Worm (Caenorhabditis elegans) whole organism, young adult: Measurements from ENCODE around the gene tbx-2.

ENCODE experiments used
- B0019.2 ChIP-seq: fragments of 200-800 bp; sonication (Bioruptor generic); conservative IDR thresholded peaks from 2 replicates; pipeline ENCODE4 v1.3.6; 2022; ENCODE audit warnings: missing genetic modification reagents, missing genetic modification characterization, missing compliant biosample characterization
- B0336.3 ChIP-seq: fragments of 200-800 bp; sonication (Bioruptor generic); IDR thresholded peaks from 2 replicates; pipeline ENCODE4 v1.3.6; 2022; ENCODE audit warnings: missing genetic modification characterization, missing compliant biosample characterization
- F10E7.11 ChIP-seq: sonication (generic microtip); optimal IDR thresholded peaks from 2 replicates; lab custom pipeline; 2017; ENCODE audit warnings: mild to moderate bottlenecking, missing genetic modification characterization, moderate library complexity, missing compliant biosample characterization
- F23B12.7 ChIP-seq: sonication (generic microtip); optimal IDR thresholded peaks from 2 replicates; lab custom pipeline; 2017; ENCODE audit warnings: missing genetic modification characterization, mild to moderate bottlenecking, missing compliant biosample characterization, antibody characterized with exemption, moderate library complexity; ENCODE audit not compliant: insufficient read depth
- F39B2.1 ChIP-seq: fragments of 200-800 bp; sonication (Bioruptor generic); IDR thresholded peaks from 2 replicates; pipeline ENCODE4 v1.3.6; 2022; ENCODE audit warnings: missing genetic modification reagents, missing genetic modification characterization, missing compliant biosample characterization
- K12H6.12 ChIP-seq: fragments of 200-800 bp; sonication (Bioruptor generic); optimal IDR thresholded peaks from 2 replicates; lab custom pipeline; 2018; ENCODE audit warnings: mild to moderate bottlenecking, missing genetic modification characterization, missing compliant biosample characterization
- Y56A3A.18 ChIP-seq: fragments of 200-800 bp; sonication (Bioruptor generic); IDR thresholded peaks from 2 replicates; pipeline ENCODE4 v1.3.6; 2022; ENCODE audit warnings: missing genetic modification reagents, missing genetic modification characterization, missing compliant biosample characterization
- Y67H2A.10 ChIP-seq: fragments of 200-800 bp; sonication (Bioruptor generic); conservative IDR thresholded peaks from 2 replicates; pipeline ENCODE4 v1.3.6; 2022; ENCODE audit warnings: missing genetic modification reagents, missing genetic modification characterization, missing compliant biosample characterization
- aptf-3 ChIP-seq: fragments of 200-800 bp; sonication (Bioruptor generic); IDR thresholded peaks from 2 replicates; pipeline ENCODE4 v1.3.6; 2022; ENCODE audit warnings: missing genetic modification characterization, missing compliant biosample characterization
- attf-3 ChIP-seq: fragments of 200-800 bp; sonication (Bioruptor generic); conservative IDR thresholded peaks from 2 replicates; pipeline ENCODE4 v1.3.6; 2022; ENCODE audit warnings: missing genetic modification reagents, missing genetic modification characterization, missing compliant biosample characterization
- attf-5 ChIP-seq: fragments of 200-800 bp; sonication (Bioruptor generic); optimal IDR thresholded peaks from 2 replicates; lab custom pipeline; 2018; ENCODE audit warnings: mild to moderate bottlenecking, missing genetic modification characterization, missing compliant biosample characterization
- bed-2 ChIP-seq: fragments of 200-800 bp; sonication (Bioruptor generic); IDR thresholded peaks from 2 replicates; pipeline ENCODE4 v1.3.6; 2022; ENCODE audit warnings: missing genetic modification reagents, missing genetic modification characterization, missing compliant biosample characterization
- ceh-100 ChIP-seq: fragments of 200-800 bp; sonication (Bioruptor generic); IDR thresholded peaks from 2 replicates; pipeline ENCODE4 v1.3.6; 2022; ENCODE audit warnings: missing genetic modification reagents, missing genetic modification characterization, missing compliant biosample characterization
- ceh-58 ChIP-seq: fragments of 200-800 bp; sonication (Bioruptor generic); IDR thresholded peaks from 2 replicates; pipeline ENCODE4 v1.3.6; 2022; ENCODE audit warnings: missing genetic modification characterization, missing compliant biosample characterization
- ceh-91 ChIP-seq: fragments of 200-800 bp; sonication (Bioruptor generic); IDR thresholded peaks from 2 replicates; pipeline ENCODE4 v1.3.6; 2022; ENCODE audit warnings: missing genetic modification reagents, missing genetic modification characterization, missing compliant biosample characterization
- ekl-4 ChIP-seq: fragments of 200-800 bp; sonication (Bioruptor generic); IDR thresholded peaks from 2 replicates; pipeline ENCODE4 v1.3.6; 2022; ENCODE audit warnings: missing genetic modification reagents, missing genetic modification characterization, missing compliant biosample characterization
- ets-4 ChIP-seq: fragments of 200-800 bp; sonication (Bioruptor generic); optimal IDR thresholded peaks from 2 replicates; lab custom pipeline; 2018; ENCODE audit warnings: mild to moderate bottlenecking, missing genetic modification characterization, missing compliant biosample characterization
- hlh-12 ChIP-seq: sonication (generic microtip); optimal IDR thresholded peaks from 2 replicates; lab custom pipeline; 2016; ENCODE audit warnings: missing genetic modification characterization, missing compliant biosample characterization
- hmg-1.2 ChIP-seq: fragments of 200-800 bp; sonication (Bioruptor generic); IDR thresholded peaks from 2 replicates; pipeline ENCODE4 v1.3.6; 2022; ENCODE audit warnings: missing genetic modification reagents, missing genetic modification characterization, missing compliant biosample characterization
- hrde-1 ChIP-seq: sonication (generic microtip); optimal IDR thresholded peaks from 2 replicates; lab custom pipeline; 2016; ENCODE audit warnings: missing genetic modification characterization, mild to moderate bottlenecking, missing compliant biosample characterization, moderate library complexity, missing genotype, missing genetic modification reagents, borderline replicate concordance
- let-526 ChIP-seq: fragments of 200-800 bp; sonication (Bioruptor generic); IDR thresholded peaks from 2 replicates; pipeline ENCODE4 v1.3.6; 2022; ENCODE audit warnings: missing genetic modification reagents, missing genetic modification characterization, missing compliant biosample characterization
- let-607 ChIP-seq, 2 experiments: fragments of 200-800 bp in 1 of 2; sonication (Bioruptor generic) in 1 of 2; sonication (generic microtip) in 1 of 2; optimal IDR thresholded peaks; 2 replicates each; lab custom pipeline; 2016 to 2018; ENCODE audit warnings: mild to moderate bottlenecking in 2 of 2, missing compliant biosample characterization in 2 of 2, missing genetic modification characterization in 2 of 2, moderate library complexity in 2 of 2, missing genotype in 1 of 2
- lin-26 ChIP-seq: fragments of 200-800 bp; sonication (Bioruptor generic); IDR thresholded peaks from 2 replicates; pipeline ENCODE4 v1.3.6; 2022; ENCODE audit warnings: missing genetic modification reagents, missing genetic modification characterization, missing compliant biosample characterization
- lin-35 ChIP-seq, 3 experiments: fragments of 150-350 bp in 2 of 3; sonication (generic microtip) in 1 of 3; optimal IDR thresholded peaks; 2 replicates each; lab custom pipeline; 2014 to 2018; ENCODE audit warnings: missing biosample characterization in 3 of 3, missing genetic modification characterization in 3 of 3, missing genetic modification reagents in 3 of 3
- lsl-1 ChIP-seq: fragments of 200-800 bp; sonication (Bioruptor generic); optimal IDR thresholded peaks from 2 replicates; lab custom pipeline; 2018; ENCODE audit warnings: mild to moderate bottlenecking, missing genetic modification characterization, moderate library complexity, missing compliant biosample characterization
- madf-3 ChIP-seq: fragments of 200-800 bp; sonication (Bioruptor generic); IDR thresholded peaks from 2 replicates; pipeline ENCODE4 v1.3.6; 2022; ENCODE audit warnings: missing genetic modification reagents, missing genetic modification characterization, missing compliant biosample characterization
- madf-6 ChIP-seq: fragments of 200-800 bp; sonication (Bioruptor generic); IDR thresholded peaks from 2 replicates; pipeline ENCODE4 v1.3.6; 2022; ENCODE audit warnings: missing genetic modification reagents, missing genetic modification characterization, missing compliant biosample characterization
- mcd-1 ChIP-seq: fragments of 200-800 bp; sonication (Bioruptor generic); IDR thresholded peaks from 2 replicates; pipeline ENCODE4 v1.3.6; 2022; ENCODE audit warnings: missing genetic modification reagents, missing genetic modification characterization, missing compliant biosample characterization
- nhr-179 ChIP-seq: sonication (generic microtip); optimal IDR thresholded peaks from 2 replicates; lab custom pipeline; 2016; ENCODE audit warnings: mild to moderate bottlenecking, missing genetic modification characterization, missing compliant biosample characterization
- nhr-90 ChIP-seq: sonication (generic microtip); optimal IDR thresholded peaks from 2 replicates; lab custom pipeline; 2016; ENCODE audit warnings: missing genotype, mild to moderate bottlenecking, missing genetic modification characterization, missing compliant biosample characterization
- pbrm-1 ChIP-seq: fragments of 200-800 bp; sonication (Bioruptor generic); IDR thresholded peaks from 2 replicates; pipeline ENCODE4 v1.3.6; 2022; ENCODE audit warnings: missing genetic modification reagents, missing genetic modification characterization, missing compliant biosample characterization
- rcor-1 ChIP-seq: fragments of 200-800 bp; sonication (Bioruptor generic); IDR thresholded peaks from 2 replicates; pipeline ENCODE4 v1.3.6; 2022; ENCODE audit warnings: missing genetic modification reagents, missing genetic modification characterization, missing compliant biosample characterization
- repo-1 ChIP-seq: sonication (generic microtip); optimal IDR thresholded peaks from 2 replicates; lab custom pipeline; 2017; ENCODE audit warnings: mild to moderate bottlenecking, missing genetic modification characterization, missing compliant biosample characterization
- sdz-38 ChIP-seq: sonication (generic microtip); optimal IDR thresholded peaks from 2 replicates; lab custom pipeline; 2016; ENCODE audit warnings: missing genotype, missing genetic modification characterization, missing compliant biosample characterization
- sea-2 ChIP-seq: fragments of 200-800 bp; sonication (Bioruptor generic); IDR thresholded peaks from 2 replicates; pipeline ENCODE4 v1.3.6; 2022; ENCODE audit warnings: missing genetic modification characterization, missing compliant biosample characterization
- snpc-1.3 ChIP-seq: sonication (generic microtip); optimal IDR thresholded peaks from 2 replicates; lab custom pipeline; 2017; ENCODE audit warnings: missing genetic modification characterization, mild to moderate bottlenecking, missing compliant biosample characterization, antibody characterized with exemption, moderate library complexity, missing genotype, missing genetic modification reagents; ENCODE audit not compliant: insufficient read depth
- snpc-3.4 ChIP-seq: sonication (generic microtip); optimal IDR thresholded peaks from 2 replicates; lab custom pipeline; 2017; ENCODE audit warnings: missing genetic modification characterization, mild to moderate bottlenecking, missing compliant biosample characterization, antibody characterized with exemption, moderate library complexity, missing genotype, missing genetic modification reagents
- tbx-9 ChIP-seq: sonication (generic microtip); optimal IDR thresholded peaks from 2 replicates; lab custom pipeline; 2016; ENCODE audit warnings: borderline replicate concordance, missing genetic modification characterization, inconsistent platforms, missing compliant biosample characterization
- unc-130 ChIP-seq: sonication (generic microtip); optimal IDR thresholded peaks from 2 replicates; lab custom pipeline; 2016; ENCODE audit warnings: missing genetic modification reagents, missing genetic modification characterization, missing compliant biosample characterization
- unc-62 ChIP-seq: fragments of 150-350 bp; optimal IDR thresholded peaks from 2 replicates; lab custom pipeline; 2014; ENCODE audit warnings: missing biosample characterization, missing genetic modification reagents, missing genetic modification characterization
- zfh-2 ChIP-seq: fragments of 200-800 bp; sonication (Bioruptor generic); conservative IDR thresholded peaks from 2 replicates; pipeline ENCODE4 v1.3.6; 2022; ENCODE audit warnings: missing genetic modification reagents, missing genetic modification characterization, missing compliant biosample characterization
- ztf-18 ChIP-seq: sonication (generic microtip); optimal IDR thresholded peaks from 2 replicates; lab custom pipeline; 2016; ENCODE audit warnings: missing genotype, mild to moderate bottlenecking, missing genetic modification characterization, missing compliant biosample characterization
- ztf-3 ChIP-seq: fragments of 200-800 bp; sonication (Bioruptor generic); optimal IDR thresholded peaks from 2 replicates; lab custom pipeline; 2018; ENCODE audit warnings: mild to moderate bottlenecking, missing genetic modification characterization, missing compliant biosample characterization

Gene tbx-2

DNA sequence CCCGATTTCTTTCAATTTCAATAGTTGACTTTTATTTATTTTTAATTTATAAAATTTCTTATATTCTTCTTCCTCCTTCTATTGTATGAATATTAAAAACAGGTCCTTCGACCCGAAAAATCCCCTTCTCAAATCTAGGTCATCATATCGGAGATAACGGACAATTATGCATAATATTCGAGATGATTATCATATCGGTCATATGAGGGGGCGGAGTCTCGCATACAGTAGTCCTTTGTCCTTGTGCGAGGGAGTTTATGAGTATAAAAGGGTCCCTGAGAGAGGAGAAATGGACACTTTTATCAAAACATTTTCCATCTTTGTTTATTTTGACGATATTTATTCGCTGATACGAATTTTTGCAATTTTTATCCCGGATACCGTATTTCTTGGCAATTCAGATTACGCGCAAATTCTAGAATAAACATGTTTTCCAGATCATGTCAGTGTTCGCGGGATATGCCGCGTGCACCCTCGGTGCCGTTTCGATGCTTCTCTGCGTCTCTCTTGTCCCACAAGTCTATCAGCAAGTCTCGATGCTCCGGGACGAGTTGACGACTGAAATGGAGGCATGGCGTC lies 29.1 kb downstream of the tbx-2 start, which contains the start of gene dpy-17:
TSS of gene dpy-17 (plus strand) at position 438 of the 579 bp plus-strand sequence.
- TF ChIP-seq sdz-38 (tag; lab: Kevin White, UChicago) (no peak), B0336.3 (GFP tag; lab: Robert Waterston, UW) (no peak), zfh-2 (GFP tag; lab: Robert Waterston, UW) (no peak), repo-1 (tag; lab: Kevin White, UChicago) (peak; percentile 35), hrde-1 (no peak), madf-6 (GFP tag; lab: Robert Waterston, UW) (no peak)

ce11 chrIII:5105485-5105884 lies 30.6 kb downstream of the tbx-2 start:
- TF ChIP-seq ceh-58 (GFP tag; lab: Robert Waterston, UW) (no peak), zfh-2 (GFP tag; lab: Robert Waterston, UW) (peak; percentile 84)
- TF ChIP-seq, all 124 proteins: peak for 1

DNA sequence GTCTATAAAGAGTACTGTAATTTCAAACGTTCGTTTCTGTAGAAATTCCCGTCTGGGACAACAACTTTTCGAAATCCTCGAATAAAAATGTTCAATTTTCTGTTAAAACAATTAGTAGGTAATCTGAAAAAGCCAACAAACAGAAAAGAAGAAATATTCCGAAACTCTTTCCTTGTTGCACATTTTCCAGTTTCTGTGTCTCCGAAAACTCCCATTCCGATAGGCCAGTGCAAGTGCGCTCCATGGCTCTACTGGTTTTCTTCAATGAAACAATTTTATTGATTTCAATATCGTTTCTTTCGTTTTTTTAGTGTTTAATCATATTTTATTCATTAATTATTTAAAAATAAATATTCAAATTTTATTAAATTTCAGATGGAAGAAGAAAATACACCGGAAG lies 33.5 kb downstream of the tbx-2 start, which contains the start of gene F54D8.6:
TSS of gene F54D8.6 (plus strand) at position 370 of the 400 bp plus-strand sequence.
- TF ChIP-seq ekl-4 (GFP tag; lab: Robert Waterston, UW) (no peak), let-607 (tag; optimal IDR thresholded peaks at IDR 0.05; lab: Kevin White, UChicago) (no peak), snpc-1.3 (no peak), bed-2 (no peak), let-526 (GFP tag; lab: Robert Waterston, UW) (no peak), unc-62 (GFP tag; lab: Kevin White, UChicago) (no peak), rcor-1 (GFP tag; lab: Robert Waterston, UW) (no peak), madf-3 (no peak), unc-130 (GFP tag; lab: Kevin White, UChicago) (no peak), attf-3 (GFP tag; lab: Robert Waterston, UW) (0 out of 2 replicates have a peak, but pooled peaks have one; percentile 19), F23B12.7 (peak; percentile 67), ets-4 (GFP tag; lab: Kevin White, UChicago) (no peak), nhr-179 (tag; lab: Kevin White, UChicago) (no peak), nhr-90 (no peak), lsl-1 (GFP tag; lab: Kevin White, UChicago) (peak; percentile 3), snpc-3.4 (tag; lab: Kevin White, UChicago) (no peak), K12H6.12 (tag; lab: Kevin White, UChicago) (peak; percentile 15), Y67H2A.10 (GFP tag; lab: Robert Waterston, UW) (no peak), aptf-3 (GFP tag; lab: Robert Waterston, UW) (no peak), F10E7.11 (tag; lab: Kevin White, UChicago) (no peak), hmg-1.2 (GFP tag; lab: Robert Waterston, UW) (no peak), lin-26 (GFP tag; lab: Robert Waterston, UW) (no peak), ceh-100 (GFP tag; lab: Robert Waterston, UW) (peak; percentile 91), mcd-1 (GFP tag; lab: Robert Waterston, UW) (peak; percentile 82), Y56A3A.18 (GFP tag; lab: Robert Waterston, UW) (no peak), lin-35 (GFP tag; optimal IDR thresholded peaks at IDR 0.05; lab: Kevin White, UChicago) (no peak), sea-2 (GFP tag; lab: Robert Waterston, UW) (no peak), ceh-91 (GFP tag; lab: Robert Waterston, UW) (no peak), pbrm-1 (GFP tag; lab: Robert Waterston, UW) (no peak), ztf-3 (GFP tag; lab: Kevin White, UChicago) (no peak), B0019.2 (no peak), ztf-18 (tag; lab: Kevin White, UChicago) (no peak), attf-5 (GFP tag; lab: Kevin White, UChicago) (peak; percentile 8), ceh-58 (GFP tag; lab: Robert Waterston, UW) (no peak), F39B2.1 (no peak), tbx-9 (tag; lab: Kevin White, UChicago) (no peak), madf-6 (GFP tag; lab: Robert Waterston, UW) (no peak), hlh-12 (tag; lab: Kevin White, UChicago) (no peak)
